Worm (Caenorhabditis elegans): ENCODE data around the gene pax-3.

pax-3 gene

ce11 chrII:10121725-10122124 is 24.6 kb upstream of the pax-3 start, which contains the start of gene lov-1:
Gene lov-1, minus strand, starts transcription at chrII:10121825.
- no peak for TF ChIP-seq ama-1 (optimal IDR thresholded peaks at IDR 0.05)
- no peak for TF ChIP-seq unc-39 (tag; optimal IDR thresholded peaks at IDR 0.05)
- no peak for TF ChIP-seq lsy-2 (tag; optimal IDR thresholded peaks at IDR 0.05)
- TF ChIP-seq elt-3 (tag; optimal IDR thresholded peaks at IDR 0.05), result no peak
- TF ChIP-seq nhr-12 (tag; optimal IDR thresholded peaks at IDR 0.05), result no peak
- TF ChIP-seq C34F6.9 (tag; optimal IDR thresholded peaks at IDR 0.05), result no peak
- no peak for TF ChIP-seq unc-55 (GFP tag; optimal IDR thresholded peaks at IDR 0.05)
- TF ChIP-seq zag-1 (tag; optimal IDR thresholded peaks at IDR 0.05), result no peak
- no peak for TF ChIP-seq fos-1 (tag; optimal IDR thresholded peaks at IDR 0.05)
- no peak for TF ChIP-seq sma-9 (GFP tag; optimal IDR thresholded peaks at IDR 0.05)
- no peak for TF ChIP-seq sma-9 (tag; optimal IDR thresholded peaks at IDR 0.05)
- TF ChIP-seq ztf-11 (tag; optimal IDR thresholded peaks at IDR 0.05), result no peak
- no peak for TF ChIP-seq nhr-21 (tag; optimal IDR thresholded peaks at IDR 0.05)
- TF ChIP-seq elt-1 (tag; optimal IDR thresholded peaks at IDR 0.05), result no peak
- TF ChIP-seq mbf-1 (tag; optimal IDR thresholded peaks at IDR 0.05), result no peak
- no peak for TF ChIP-seq nhr-11 (tag; optimal IDR thresholded peaks at IDR 0.05)

ce11 chrII:10122465-10122864 is 23.9 kb upstream of the pax-3 start, which contains the start of gene F27E5.7:
Gene F27E5.7, plus strand, starts transcription at chrII:10122765.
- TF ChIP-seq nhr-10 (tag; optimal IDR thresholded peaks at IDR 0.05) (no peak), unc-55 (GFP tag; optimal IDR thresholded peaks at IDR 0.05) (no peak), sma-9 (GFP tag; optimal IDR thresholded peaks at IDR 0.05) (no peak), sma-9 (tag; optimal IDR thresholded peaks at IDR 0.05) (no peak), R02D3.7 (tag; optimal IDR thresholded peaks at IDR 0.05) (no peak), alr-1 (tag; optimal IDR thresholded peaks at IDR 0.05) (no peak), nhr-21 (tag; optimal IDR thresholded peaks at IDR 0.05) (no peak)

- TF ChIP-seq nhr-129 (tag; optimal IDR thresholded peaks at IDR 0.05) (no peak), egl-27 (tag; optimal IDR thresholded peaks at IDR 0.05) (no peak), mbf-1 (tag; optimal IDR thresholded peaks at IDR 0.05) (no peak), ZK546.5 (tag; optimal IDR thresholded peaks at IDR 0.05) (no peak), lin-11 (tag; optimal IDR thresholded peaks at IDR 0.05) (no peak), elt-3 (tag; optimal IDR thresholded peaks at IDR 0.05) (no peak), nhr-77 (tag; optimal IDR thresholded peaks at IDR 0.05) (no peak), mab-5 (tag; optimal IDR thresholded peaks at IDR 0.05) (no peak), alr-1 (tag; optimal IDR thresholded peaks at IDR 0.05) (no peak), ztf-4 (tag; optimal IDR thresholded peaks at IDR 0.05) (no peak), ztf-11 (tag; optimal IDR thresholded peaks at IDR 0.05) (no peak), F13H6.1 (tag; optimal IDR thresholded peaks at IDR 0.05) (no peak), gmeb-1 (tag; optimal IDR thresholded peaks at IDR 0.05) (no peak), lin-13 (GFP tag; optimal IDR thresholded peaks at IDR 0.05) (no peak)
Measured at ce11 chrII:10127389-10127788, 19.0 kb upstream of the pax-3 start, which contains the start of gene F27E5.8. Gene F27E5.8, minus strand, starts transcription at chrII:10127489.

- TF ChIP-seq ztf-4 (tag; optimal IDR thresholded peaks at IDR 0.05), result no peak
- no peak for TF ChIP-seq mbf-1 (tag; optimal IDR thresholded peaks at IDR 0.05)
- no peak for TF ChIP-seq ceh-82 (tag; optimal IDR thresholded peaks at IDR 0.05)
- TF ChIP-seq F13H6.1 (tag; optimal IDR thresholded peaks at IDR 0.05), result no peak
- TF ChIP-seq nhr-6 (tag; optimal IDR thresholded peaks at IDR 0.05), result no peak
- TF ChIP-seq unc-55 (GFP tag; optimal IDR thresholded peaks at IDR 0.05), result no peak
- TF ChIP-seq Y55F3AM.14 (GFP tag; optimal IDR thresholded peaks at IDR 0.05), result no peak
- TF ChIP-seq lin-13 (GFP tag; optimal IDR thresholded peaks at IDR 0.05), result no peak
- no peak for TF ChIP-seq ama-1 (optimal IDR thresholded peaks at IDR 0.05)
- no peak for TF ChIP-seq blmp-1 (tag; optimal IDR thresholded peaks at IDR 0.05; ENCODE audit: insufficient read depth)
- no peak for TF ChIP-seq sma-3 (GFP tag; optimal IDR thresholded peaks at IDR 0.05)
- TF ChIP-seq lin-39 (tag; optimal IDR thresholded peaks at IDR 0.05), result no peak
- TF ChIP-seq crh-2 (tag; optimal IDR thresholded peaks at IDR 0.05), result no peak
- no peak for TF ChIP-seq nhr-25 (tag; optimal IDR thresholded peaks at IDR 0.05)
- TF ChIP-seq nhr-21 (tag; optimal IDR thresholded peaks at IDR 0.05), result no peak
- no peak for TF ChIP-seq nhr-23 (tag; optimal IDR thresholded peaks at IDR 0.05)
- no peak for TF ChIP-seq elt-3 (tag; optimal IDR thresholded peaks at IDR 0.05)
- TF ChIP-seq nhr-12 (tag; optimal IDR thresholded peaks at IDR 0.05), result no peak
- TF ChIP-seq lin-11 (tag; optimal IDR thresholded peaks at IDR 0.05), result no peak
Measured at ce11 chrII:10131760-10132159, 14.6 kb upstream of the pax-3 start, which contains the start of gene F27E5.5. Gene F27E5.5, minus strand, starts transcription at chrII:10131860.

All from whole organism, L2 larva.